Worm (Caenorhabditis elegans) whole organism, young adult: ENCODE data around the gene F20D12.7.

Experiments used
- B0019.2 ChIP-seq: fragments of 200-800 bp; sonication (Bioruptor generic); conservative IDR thresholded peaks from 2 replicates; pipeline ENCODE4 v1.3.6; 2022; ENCODE audit warnings: missing genetic modification reagents, missing genetic modification characterization, missing compliant biosample characterization
- C06A6.2 ChIP-seq: fragments of 200-800 bp; sonication (Bioruptor generic); conservative IDR thresholded peaks from 2 replicates; pipeline ENCODE4 v1.3.6; 2022; ENCODE audit warnings: missing genetic modification characterization, missing compliant biosample characterization
- C17E4.6 ChIP-seq: fragments of 200-800 bp; sonication (Bioruptor generic); IDR thresholded peaks from 2 replicates; pipeline ENCODE4 v1.3.6; 2022; ENCODE audit warnings: missing genetic modification reagents, missing genetic modification characterization, missing compliant biosample characterization
- F57A8.1 ChIP-seq: fragments of 200-800 bp; sonication (Bioruptor generic); optimal IDR thresholded peaks from 2 replicates; lab custom pipeline; 2018; ENCODE audit warnings: mild to moderate bottlenecking, missing genetic modification characterization, moderate library complexity, missing compliant biosample characterization
- Y53F4B.3 ChIP-seq: fragments of 200-800 bp; sonication (Bioruptor generic); IDR thresholded peaks from 2 replicates; pipeline ENCODE4 v1.3.6; 2022; ENCODE audit warnings: missing genetic modification reagents, missing genetic modification characterization, missing compliant biosample characterization
- Y53G8AR.9 ChIP-seq: fragments of 200-800 bp; sonication (Bioruptor generic); conservative IDR thresholded peaks from 2 replicates; pipeline ENCODE4 v1.3.6; 2022; ENCODE audit warnings: missing genetic modification reagents, missing genetic modification characterization, missing compliant biosample characterization
- Y67H2A.10 ChIP-seq: fragments of 200-800 bp; sonication (Bioruptor generic); conservative IDR thresholded peaks from 2 replicates; pipeline ENCODE4 v1.3.6; 2022; ENCODE audit warnings: missing genetic modification reagents, missing genetic modification characterization, missing compliant biosample characterization
- Y79H2A.3 ChIP-seq: fragments of 200-800 bp; sonication (Bioruptor generic); conservative IDR thresholded peaks from 2 replicates; pipeline ENCODE4 v1.3.6; 2022; ENCODE audit warnings: missing genetic modification reagents, missing genetic modification characterization, missing compliant biosample characterization
- ZK185.1 ChIP-seq: sonication (generic microtip); optimal IDR thresholded peaks from 2 replicates; lab custom pipeline; 2016; ENCODE audit warnings: mild to moderate bottlenecking, missing genetic modification characterization, missing compliant biosample characterization; ENCODE audit not compliant: poor library complexity, severe bottlenecking
- aptf-3 ChIP-seq: fragments of 200-800 bp; sonication (Bioruptor generic); IDR thresholded peaks from 2 replicates; pipeline ENCODE4 v1.3.6; 2022; ENCODE audit warnings: missing genetic modification characterization, missing compliant biosample characterization
- athp-1 ChIP-seq: sonication (generic microtip); optimal IDR thresholded peaks from 2 replicates; lab custom pipeline; 2017; ENCODE audit warnings: mild to moderate bottlenecking, missing genetic modification characterization, missing compliant biosample characterization
- attf-5 ChIP-seq: fragments of 200-800 bp; sonication (Bioruptor generic); optimal IDR thresholded peaks from 2 replicates; lab custom pipeline; 2018; ENCODE audit warnings: mild to moderate bottlenecking, missing genetic modification characterization, missing compliant biosample characterization
- bed-1 ChIP-seq: fragments of 200-800 bp; sonication (Bioruptor generic); IDR thresholded peaks from 2 replicates; pipeline ENCODE4 v1.3.6; 2022; ENCODE audit warnings: missing genetic modification reagents, missing genetic modification characterization, missing compliant biosample characterization
- cebp-1 ChIP-seq, 2 experiments: fragments of 200-800 bp in 1 of 2; sonication (Bioruptor generic) in 1 of 2; sonication (generic microtip) in 1 of 2; IDR thresholded peaks in 1 of 2; optimal IDR thresholded peaks in 1 of 2; 2 replicates each; pipeline versions ENCODE4 v1.3.6 to Lab custom; 2017 to 2022; ENCODE audit warnings: missing compliant biosample characterization in 2 of 2, missing genetic modification characterization in 2 of 2, mild to moderate bottlenecking in 1 of 2, missing genetic modification reagents in 1 of 2, moderate library complexity in 1 of 2
- ceh-100 ChIP-seq: fragments of 200-800 bp; sonication (Bioruptor generic); IDR thresholded peaks from 2 replicates; pipeline ENCODE4 v1.3.6; 2022; ENCODE audit warnings: missing genetic modification reagents, missing genetic modification characterization, missing compliant biosample characterization
- dpl-1 ChIP-seq: fragments of 150-350 bp; optimal IDR thresholded peaks from 2 replicates; lab custom pipeline; 2014; ENCODE audit warnings: missing biosample characterization, missing genetic modification reagents, missing genetic modification characterization
- egl-18 ChIP-seq: fragments of 200-800 bp; sonication (Bioruptor generic); IDR thresholded peaks from 2 replicates; pipeline ENCODE4 v1.3.6; 2022; ENCODE audit warnings: missing genetic modification reagents, missing genetic modification characterization, missing compliant biosample characterization
- egl-44 ChIP-seq: fragments of 200-800 bp; sonication (Bioruptor generic); IDR thresholded peaks from 2 replicates; pipeline ENCODE4 v1.3.6; 2022; ENCODE audit warnings: missing genetic modification reagents, missing genetic modification characterization, missing compliant biosample characterization
- egrh-3 ChIP-seq: fragments of 200-800 bp; sonication (Bioruptor generic); IDR thresholded peaks from 2 replicates; pipeline ENCODE4 v1.3.6; 2022; ENCODE audit warnings: missing genetic modification reagents, missing genetic modification characterization, missing compliant biosample characterization
- ekl-4 ChIP-seq: fragments of 200-800 bp; sonication (Bioruptor generic); IDR thresholded peaks from 2 replicates; pipeline ENCODE4 v1.3.6; 2022; ENCODE audit warnings: missing genetic modification reagents, missing genetic modification characterization, missing compliant biosample characterization
- him-1 ChIP-seq: sonication (generic microtip); optimal IDR thresholded peaks from 2 replicates; lab custom pipeline; 2016; ENCODE audit warnings: missing genotype, missing genetic modification reagents, missing genetic modification characterization, missing compliant biosample characterization
- let-607 ChIP-seq, 2 experiments: fragments of 200-800 bp in 1 of 2; sonication (Bioruptor generic) in 1 of 2; sonication (generic microtip) in 1 of 2; optimal IDR thresholded peaks; 2 replicates each; lab custom pipeline; 2016 to 2018; ENCODE audit warnings: mild to moderate bottlenecking in 2 of 2, missing compliant biosample characterization in 2 of 2, missing genetic modification characterization in 2 of 2, moderate library complexity in 2 of 2, missing genotype in 1 of 2
- lin-35 ChIP-seq, 3 experiments: fragments of 150-350 bp in 2 of 3; sonication (generic microtip) in 1 of 3; optimal IDR thresholded peaks; 2 replicates each; lab custom pipeline; 2014 to 2018; ENCODE audit warnings: missing biosample characterization in 3 of 3, missing genetic modification characterization in 3 of 3, missing genetic modification reagents in 3 of 3
- lin-40 ChIP-seq: sonication (generic microtip); optimal IDR thresholded peaks from 2 replicates; lab custom pipeline; 2016; ENCODE audit warnings: missing genetic modification characterization, mild to moderate bottlenecking, missing compliant biosample characterization, missing genotype, missing genetic modification reagents
- lsl-1 ChIP-seq: fragments of 200-800 bp; sonication (Bioruptor generic); optimal IDR thresholded peaks from 2 replicates; lab custom pipeline; 2018; ENCODE audit warnings: mild to moderate bottlenecking, missing genetic modification characterization, moderate library complexity, missing compliant biosample characterization
- madf-6 ChIP-seq: fragments of 200-800 bp; sonication (Bioruptor generic); IDR thresholded peaks from 2 replicates; pipeline ENCODE4 v1.3.6; 2022; ENCODE audit warnings: missing genetic modification reagents, missing genetic modification characterization, missing compliant biosample characterization
- madf-8 ChIP-seq: fragments of 200-800 bp; sonication (Bioruptor generic); conservative IDR thresholded peaks from 2 replicates; pipeline ENCODE4 v1.3.6; 2022; ENCODE audit warnings: missing genetic modification reagents, missing genetic modification characterization, missing compliant biosample characterization
- mcd-1 ChIP-seq: fragments of 200-800 bp; sonication (Bioruptor generic); IDR thresholded peaks from 2 replicates; pipeline ENCODE4 v1.3.6; 2022; ENCODE audit warnings: missing genetic modification reagents, missing genetic modification characterization, missing compliant biosample characterization
- mxl-1 ChIP-seq: sonication (generic microtip); optimal IDR thresholded peaks from 2 replicates; lab custom pipeline; 2016; ENCODE audit warnings: missing genetic modification characterization, missing compliant biosample characterization
- nfyb-1 ChIP-seq: fragments of 200-800 bp; sonication (Bioruptor generic); IDR thresholded peaks from 2 replicates; pipeline ENCODE4 v1.3.6; 2022; ENCODE audit warnings: missing genetic modification reagents, missing genetic modification characterization, missing compliant biosample characterization
- nhr-179 ChIP-seq: sonication (generic microtip); optimal IDR thresholded peaks from 2 replicates; lab custom pipeline; 2016; ENCODE audit warnings: mild to moderate bottlenecking, missing genetic modification characterization, missing compliant biosample characterization
- nhr-80 ChIP-seq: sonication (generic microtip); optimal IDR thresholded peaks from 2 replicates; lab custom pipeline; 2016; ENCODE audit warnings: missing genetic modification characterization, missing compliant biosample characterization
- pbrm-1 ChIP-seq: fragments of 200-800 bp; sonication (Bioruptor generic); IDR thresholded peaks from 2 replicates; pipeline ENCODE4 v1.3.6; 2022; ENCODE audit warnings: missing genetic modification reagents, missing genetic modification characterization, missing compliant biosample characterization
- rcor-1 ChIP-seq: fragments of 200-800 bp; sonication (Bioruptor generic); IDR thresholded peaks from 2 replicates; pipeline ENCODE4 v1.3.6; 2022; ENCODE audit warnings: missing genetic modification reagents, missing genetic modification characterization, missing compliant biosample characterization
- snpc-3.4 ChIP-seq: sonication (generic microtip); optimal IDR thresholded peaks from 2 replicates; lab custom pipeline; 2017; ENCODE audit warnings: missing genetic modification characterization, mild to moderate bottlenecking, missing compliant biosample characterization, antibody characterized with exemption, moderate library complexity, missing genotype, missing genetic modification reagents
- unc-130 ChIP-seq: sonication (generic microtip); optimal IDR thresholded peaks from 2 replicates; lab custom pipeline; 2016; ENCODE audit warnings: missing genetic modification reagents, missing genetic modification characterization, missing compliant biosample characterization
- xnd-1 ChIP-seq: sonication (generic microtip); optimal IDR thresholded peaks from 2 replicates; lab custom pipeline; 2016; ENCODE audit warnings: missing genotype, missing genetic modification reagents, missing genetic modification characterization, missing compliant biosample characterization
- zfh-2 ChIP-seq: fragments of 200-800 bp; sonication (Bioruptor generic); conservative IDR thresholded peaks from 2 replicates; pipeline ENCODE4 v1.3.6; 2022; ENCODE audit warnings: missing genetic modification reagents, missing genetic modification characterization, missing compliant biosample characterization
- ztf-18 ChIP-seq: sonication (generic microtip); optimal IDR thresholded peaks from 2 replicates; lab custom pipeline; 2016; ENCODE audit warnings: missing genotype, mild to moderate bottlenecking, missing genetic modification characterization, missing compliant biosample characterization
- ztf-25 ChIP-seq: fragments of 200-800 bp; sonication (Bioruptor generic); IDR thresholded peaks from 2 replicates; pipeline ENCODE4 v1.3.6; 2022; ENCODE audit warnings: missing genetic modification reagents, missing genetic modification characterization, missing compliant biosample characterization
- ztf-28 ChIP-seq: fragments of 200-800 bp; sonication (Bioruptor generic); IDR thresholded peaks from 2 replicates; pipeline ENCODE4 v1.3.6; 2022; ENCODE audit warnings: missing genetic modification reagents, missing genetic modification characterization, missing compliant biosample characterization

The F20D12.7 gene

ce11 chrIV:7946899-7947499, 8.3 kb upstream of the F20D12.7 start, which contains the start of gene F20D12.12 (continued):
- TF ChIP-seq ztf-18 (tag; lab: Kevin White, UChicago): peak; percentile 38
- TF ChIP-seq lin-35 (GFP tag; optimal IDR thresholded peaks at IDR 0.05; lab: Kevin White, UChicago): peak in 2 of 3 experiments; percentile 25 to 50
- peak; percentile 99 for TF ChIP-seq ceh-100 (GFP tag; lab: Robert Waterston, UW)
- TF ChIP-seq ZK185.1 (tag; lab: Kevin White, UChicago): peak; percentile 51
- TF ChIP-seq ekl-4 (GFP tag; lab: Robert Waterston, UW): peak; percentile 90
- peak; percentile 23 for TF ChIP-seq him-1
- TF ChIP-seq let-607 (tag; optimal IDR thresholded peaks at IDR 0.05; lab: Kevin White, UChicago): peak in 1 of 2 experiments; percentile 47
- peak; percentile 98 for TF ChIP-seq ztf-28 (GFP tag; lab: Robert Waterston, UW)
- TF ChIP-seq attf-5 (GFP tag; lab: Kevin White, UChicago): peak; percentile 94
- TF ChIP-seq mcd-1: peak; percentile 88
- TF ChIP-seq lsl-1 (GFP tag; lab: Kevin White, UChicago): peak; percentile 87
- TF ChIP-seq cebp-1 (GFP tag; IDR thresholded peaks at IDR 0.05; lab: Robert Waterston, UW): peak; percentile 71
- TF ChIP-seq cebp-1 (tag; optimal IDR thresholded peaks at IDR 0.05; lab: Kevin White, UChicago): peak; percentile 75
- peak; percentile 86 for TF ChIP-seq Y67H2A.10
- TF ChIP-seq unc-130 (GFP tag; lab: Kevin White, UChicago): peak; percentile 55
- TF ChIP-seq C06A6.2 (GFP tag; lab: Robert Waterston, UW): peak; percentile 88
- peak; percentile 96 for TF ChIP-seq nfyb-1 (GFP tag; lab: Robert Waterston, UW)
- TF ChIP-seq Y79H2A.3 (GFP tag; lab: Robert Waterston, UW): peak; percentile 90
- peak; percentile 76 for TF ChIP-seq C17E4.6 (GFP tag; lab: Robert Waterston, UW)
- peak; percentile 96 for TF ChIP-seq B0019.2 (GFP tag; lab: Robert Waterston, UW)
- TF ChIP-seq nhr-80 (tag; lab: Kevin White, UChicago): peak; percentile 48
- peak; percentile 96 for TF ChIP-seq rcor-1 (GFP tag; lab: Robert Waterston, UW)
- TF ChIP-seq xnd-1 (tag; lab: Kevin White, UChicago): peak; percentile 69
- TF ChIP-seq madf-6: peak; percentile 96
- TF ChIP-seq Y53G8AR.9 (GFP tag; lab: Robert Waterston, UW): peak; percentile 88
- peak; percentile 67 for TF ChIP-seq dpl-1 (GFP tag; lab: Kevin White, UChicago)

ce11 chrIV:7946457-7946856, 7.7 kb upstream of the F20D12.7 start, which contains the start of gene czw-1:
Gene czw-1 (minus strand): TSS chrIV:7946825.
- TF ChIP-seq nhr-179 (tag; lab: Kevin White, UChicago) (no peak), zfh-2 (GFP tag; lab: Robert Waterston, UW) (no peak), F57A8.1 (GFP tag; lab: Kevin White, UChicago) (no peak), egl-44 (GFP tag; lab: Robert Waterston, UW) (no peak), egrh-3 (no peak), Y53G8AR.9 (GFP tag; lab: Robert Waterston, UW) (no peak), Y53F4B.3 (no peak), aptf-3 (GFP tag; lab: Robert Waterston, UW) (no peak), lin-40 (tag; lab: Kevin White, UChicago) (no peak), nhr-80 (tag; lab: Kevin White, UChicago) (no peak), bed-1 (GFP tag; lab: Robert Waterston, UW) (no peak)
- TF ChIP-seq, all 124 proteins: peak for 0

ce11 chrIV:7943272-7943671, 4.5 kb upstream of the F20D12.7 start:
- no peak for TF ChIP-seq mcd-1
- 0 out of 2 replicates have a peak, but pooled peaks have one; percentile 18 for TF ChIP-seq madf-8 (GFP tag; lab: Robert Waterston, UW)
- TF ChIP-seq snpc-3.4: peak; percentile 32
- peak; percentile 5 for TF ChIP-seq athp-1 (tag; lab: Kevin White, UChicago)
- TF ChIP-seq egl-18 (GFP tag; lab: Robert Waterston, UW): 0 out of 2 replicates have a peak, but pooled peaks have one; percentile 11
- TF ChIP-seq pbrm-1: 0 out of 2 replicates have a peak, but pooled peaks have one; percentile 19
- no peak for TF ChIP-seq Y53G8AR.9 (GFP tag; lab: Robert Waterston, UW)
- 0 out of 2 replicates have a peak, but pooled peaks have one; percentile 64 for TF ChIP-seq ztf-25 (GFP tag; lab: Robert Waterston, UW)
- TF ChIP-seq mxl-1: no peak
